Worm (Caenorhabditis elegans): Measurements from ENCODE around the gene npp-10.

Gene npp-10

ce11 chrIII:5975005-5975730 is 44.2 kb downstream of the npp-10 start, which contains the start of gene mlp-1:
mlp-1 (minus strand) TSS chrIII:5975055.
- TF ChIP-seq madf-8 (GFP tag; conservative IDR thresholded peaks at IDR 0.05) (no peak), ztf-6 (GFP tag; IDR thresholded peaks at IDR 0.05) (no peak), him-1 (tag; optimal IDR thresholded peaks at IDR 0.05) (no peak), somi-1 (GFP tag; optimal IDR thresholded peaks at IDR 0.05) (no peak), F57C9.4 (tag; optimal IDR thresholded peaks at IDR 0.05) (no peak), dpl-1 (GFP tag; optimal IDR thresholded peaks at IDR 0.05) (no peak), mcd-1 (GFP tag; IDR thresholded peaks at IDR 0.05) (no peak), gei-17 (GFP tag; optimal IDR thresholded peaks at IDR 0.05) (no peak), nhr-90 (tag; optimal IDR thresholded peaks at IDR 0.05) (no peak), zfh-2 (GFP tag; conservative IDR thresholded peaks at IDR 0.05) (no peak), madf-6 (GFP tag; IDR thresholded peaks at IDR 0.05) (no peak), ceh-40 (GFP tag; IDR thresholded peaks at IDR 0.05) (no peak), aptf-3 (GFP tag; IDR thresholded peaks at IDR 0.05) (no peak), cebp-1 (GFP tag; IDR thresholded peaks at IDR 0.05) (no peak), cebp-1 (tag; optimal IDR thresholded peaks at IDR 0.05) (no peak), lsy-27 (tag; optimal IDR thresholded peaks at IDR 0.05; ENCODE audit: borderline replicate concordance, insufficient read depth) (no peak)

- TF ChIP-seq ztf-3 (GFP tag; optimal IDR thresholded peaks at IDR 0.05) (no peak), Y53G8AR.9 (GFP tag; conservative IDR thresholded peaks at IDR 0.05) (no peak), bed-2 (GFP tag; IDR thresholded peaks at IDR 0.05) (no peak)
Observed at ce11 chrIII:5967640-5968039, 51.7 kb downstream of the npp-10 start.

- TF ChIP-seq nhr-80 (tag; optimal IDR thresholded peaks at IDR 0.05): peak; percentile 41
- TF ChIP-seq lir-1 (GFP tag; conservative IDR thresholded peaks at IDR 0.05): no peak
- no peak for TF ChIP-seq B0336.3 (GFP tag; IDR thresholded peaks at IDR 0.05)
Observed at ce11 chrIII:5965839-5966463, 53.4 kb downstream of the npp-10 start, which contains the start of gene dct-6. dct-6 (plus strand) TSS chrIII:5966413.

ce11 chrIII:5965368-5965767 is 54.0 kb downstream of the npp-10 start:
- TF ChIP-seq F57A8.1 (GFP tag; optimal IDR thresholded peaks at IDR 0.05) (no peak), F52B5.7 (tag; optimal IDR thresholded peaks at IDR 0.05) (no peak), F23B12.7 (tag; optimal IDR thresholded peaks at IDR 0.05; ENCODE audit: insufficient read depth) (no peak), ceh-40 (GFP tag; IDR thresholded peaks at IDR 0.05) (no peak), nfya-2 (GFP tag; IDR thresholded peaks at IDR 0.05) (no peak), Y67H2A.10 (GFP tag; conservative IDR thresholded peaks at IDR 0.05) (no peak), egl-44 (GFP tag; IDR thresholded peaks at IDR 0.05) (no peak), nhr-90 (tag; optimal IDR thresholded peaks at IDR 0.05) (no peak), madf-8 (GFP tag; conservative IDR thresholded peaks at IDR 0.05) (no peak), egrh-3 (GFP tag; IDR thresholded peaks at IDR 0.05) (no peak), madf-6 (GFP tag; IDR thresholded peaks at IDR 0.05) (no peak), ztf-22 (GFP tag; optimal IDR thresholded peaks at IDR 0.05) (no peak), athp-1 (tag; optimal IDR thresholded peaks at IDR 0.05) (no peak), F55B11.4 (tag; optimal IDR thresholded peaks at IDR 0.05; ENCODE audit: borderline replicate concordance, insufficient read depth) (no peak), lin-40 (tag; optimal IDR thresholded peaks at IDR 0.05) (no peak), nfyb-1 (GFP tag; IDR thresholded peaks at IDR 0.05) (no peak)

Data from whole organism, young adult.